Worm (Caenorhabditis elegans): ENCODE data around the gene F40A3.6.
A peak's percentile ranks its signal among the peaks of the same experiment; 100 is the strongest.

The F40A3.6 gene

DNA sequence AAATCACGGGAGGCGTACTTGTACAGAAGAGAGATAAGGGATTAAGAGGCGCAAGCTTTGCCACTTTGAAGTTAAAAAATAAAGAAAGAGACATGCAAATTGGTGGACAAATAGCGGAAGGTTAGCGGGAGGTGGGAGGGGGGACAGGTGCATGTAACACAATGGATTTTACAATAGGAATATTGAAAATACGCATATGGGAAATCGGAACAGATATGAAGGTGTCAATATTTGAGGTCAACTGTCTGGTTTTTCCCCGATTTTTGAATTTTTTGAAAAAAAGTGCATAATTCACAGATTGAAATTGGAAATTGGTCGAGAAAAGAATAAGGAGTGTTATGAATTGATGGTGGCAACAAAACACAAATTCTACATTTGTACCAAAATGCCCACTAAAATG is 31.9 kb downstream of the F40A3.6 start, which contains the start of gene C37C3.17:
Gene C37C3.17 (minus strand): TSS at position 101 of the 400 bp plus-strand sequence.
- no peak for TF ChIP-seq gmeb-1 (tag; optimal IDR thresholded peaks at IDR 0.05)
- no peak for TF ChIP-seq ceh-82 (tag; optimal IDR thresholded peaks at IDR 0.05)
- TF ChIP-seq nhr-21 (tag; optimal IDR thresholded peaks at IDR 0.05), result no peak
- TF ChIP-seq nhr-12 (tag; optimal IDR thresholded peaks at IDR 0.05), result no peak
- no peak for TF ChIP-seq mbf-1 (tag; optimal IDR thresholded peaks at IDR 0.05)
- no peak for TF ChIP-seq egl-27 (tag; optimal IDR thresholded peaks at IDR 0.05)
- no peak for TF ChIP-seq unc-55 (GFP tag; optimal IDR thresholded peaks at IDR 0.05)
- no peak for TF ChIP-seq lin-39 (tag; optimal IDR thresholded peaks at IDR 0.05)
- no peak for TF ChIP-seq nhr-77 (tag; optimal IDR thresholded peaks at IDR 0.05)
- no peak for TF ChIP-seq aly-2 (tag; optimal IDR thresholded peaks at IDR 0.05)
- no peak for TF ChIP-seq ztf-4 (tag; optimal IDR thresholded peaks at IDR 0.05)
- TF ChIP-seq unc-62 (GFP tag; optimal IDR thresholded peaks at IDR 0.05), result no peak
- no peak for TF ChIP-seq skn-1 (tag; optimal IDR thresholded peaks at IDR 0.05)
- no peak for TF ChIP-seq ZK546.5 (tag; optimal IDR thresholded peaks at IDR 0.05)
- TF ChIP-seq sem-4 (tag; optimal IDR thresholded peaks at IDR 0.05), result no peak
- no peak for TF ChIP-seq sma-3 (GFP tag; optimal IDR thresholded peaks at IDR 0.05)
- TF ChIP-seq ztf-1 (GFP tag; conservative IDR thresholded peaks at IDR 0.05), result no peak

DNA sequence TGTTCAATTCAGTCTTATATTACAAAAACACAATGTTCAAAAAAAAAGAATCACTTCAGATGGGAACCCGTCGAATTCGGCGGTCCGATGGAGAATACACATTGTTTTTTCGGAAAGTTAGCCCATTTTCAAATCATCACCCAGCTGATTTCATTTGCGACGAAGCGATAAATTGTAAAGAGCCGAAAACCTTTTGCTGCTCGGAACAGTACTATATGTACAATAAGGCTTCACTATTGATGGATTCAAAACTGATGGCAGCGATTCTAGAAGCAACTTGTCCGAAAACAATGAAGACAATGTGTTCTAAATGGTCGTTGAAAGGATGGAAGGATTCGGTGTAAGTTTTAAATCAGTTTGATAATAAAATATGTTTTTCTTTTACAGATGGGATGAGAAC is 35.7 kb downstream of the F40A3.6 start, which contains the start of gene C37C3.1:
Gene C37C3.1 (plus strand): TSS at position 33 of the 400 bp plus-strand sequence.
- TF ChIP-seq unc-39 (tag; optimal IDR thresholded peaks at IDR 0.05) (no peak), nhr-25 (tag; optimal IDR thresholded peaks at IDR 0.05) (peak; percentile 3), elt-3 (tag; optimal IDR thresholded peaks at IDR 0.05) (no peak), unc-62 (GFP tag; optimal IDR thresholded peaks at IDR 0.05) (no peak), skn-1 (tag; optimal IDR thresholded peaks at IDR 0.05) (no peak), sma-3 (GFP tag; optimal IDR thresholded peaks at IDR 0.05) (peak; percentile 37), blmp-1 (tag; optimal IDR thresholded peaks at IDR 0.05; ENCODE audit: insufficient read depth) (no peak), nhr-21 (tag; optimal IDR thresholded peaks at IDR 0.05) (peak; percentile 40), ama-1 (optimal IDR thresholded peaks at IDR 0.05) (peak; percentile 8), ztf-1 (GFP tag; conservative IDR thresholded peaks at IDR 0.05) (no peak), ztf-11 (tag; optimal IDR thresholded peaks at IDR 0.05) (no peak), sma-9 (GFP tag; optimal IDR thresholded peaks at IDR 0.05) (peak; percentile 5), sma-9 (tag; optimal IDR thresholded peaks at IDR 0.05) (no peak), fos-1 (tag; optimal IDR thresholded peaks at IDR 0.05) (no peak), crh-2 (tag; optimal IDR thresholded peaks at IDR 0.05) (peak; percentile 23), nhr-237 (tag; optimal IDR thresholded peaks at IDR 0.05) (no peak), nhr-77 (tag; optimal IDR thresholded peaks at IDR 0.05) (no peak), F13H6.1 (tag; optimal IDR thresholded peaks at IDR 0.05) (no peak)

DNA sequence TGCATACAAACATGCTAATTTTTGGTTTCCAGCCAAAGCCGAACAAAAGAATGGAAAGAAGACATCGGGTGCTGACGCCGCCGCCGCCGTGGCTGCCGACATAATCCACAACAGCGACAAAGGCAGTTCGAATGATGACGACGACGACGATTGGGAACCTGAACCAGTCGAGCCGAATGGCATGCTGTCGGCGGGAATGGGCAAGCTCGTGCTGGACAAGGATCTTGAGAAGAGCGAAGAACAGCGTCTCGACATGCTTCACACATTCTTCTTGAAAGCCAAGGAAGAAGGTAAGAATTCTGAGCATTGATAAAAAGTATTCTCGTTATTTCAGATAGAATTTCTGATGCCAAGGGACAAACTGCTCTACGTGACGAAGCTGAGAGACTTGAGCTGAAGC is 37.0 kb downstream of the F40A3.6 start:
- TF ChIP-seq sem-4 (tag; optimal IDR thresholded peaks at IDR 0.05) (no peak), ama-1 (optimal IDR thresholded peaks at IDR 0.05) (no peak), lin-39 (tag; optimal IDR thresholded peaks at IDR 0.05) (no peak), lsy-2 (tag; optimal IDR thresholded peaks at IDR 0.05) (no peak)

DNA sequence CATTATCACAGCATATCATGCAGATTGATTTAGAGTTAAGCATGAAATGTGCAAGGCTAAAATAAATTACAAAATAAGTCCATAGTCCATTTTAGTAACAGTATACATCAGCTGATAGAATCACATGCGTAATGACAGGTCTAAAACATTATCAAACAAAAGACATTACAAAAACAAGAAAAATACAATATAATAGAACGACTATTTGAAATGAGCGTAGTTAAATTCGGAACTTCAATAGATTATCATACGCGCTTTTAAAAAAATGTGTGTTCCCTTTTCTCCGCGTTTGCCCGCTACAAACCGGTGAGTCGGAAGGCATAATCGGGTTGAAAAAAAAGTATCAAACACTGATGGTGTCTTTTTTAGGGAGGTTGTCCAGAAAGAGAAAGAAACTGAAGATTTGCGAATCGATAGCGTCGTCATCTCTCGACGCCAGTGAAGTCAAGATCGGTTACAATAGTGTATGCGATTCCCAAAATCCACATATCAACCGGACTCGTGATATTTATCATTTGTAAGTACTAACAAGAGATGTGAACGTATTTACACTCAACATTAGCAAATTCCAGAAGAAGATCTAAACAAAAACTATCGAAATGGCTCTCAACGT is 38.2 kb downstream of the F40A3.6 start, which contains the start of gene C37C3.2:
Gene C37C3.2 (plus strand): TSS at position 563 of the 613 bp plus-strand sequence.
- TF ChIP-seq crh-2 (tag; optimal IDR thresholded peaks at IDR 0.05), result no peak
- peak; percentile 37 for TF ChIP-seq Y55F3AM.14 (GFP tag; optimal IDR thresholded peaks at IDR 0.05)
- TF ChIP-seq ama-1 (optimal IDR thresholded peaks at IDR 0.05), result peak; percentile 5
- no peak for TF ChIP-seq zag-1 (tag; optimal IDR thresholded peaks at IDR 0.05)
- TF ChIP-seq nhr-23 (tag; optimal IDR thresholded peaks at IDR 0.05), result no peak

ce11 chrV:7854603-7855002 is 39.1 kb downstream of the F40A3.6 start, which contains the start of the genes C37C3.9 and C37C3.18:
Gene C37C3.9, minus strand, starts transcription at chrV:7854700.
Gene C37C3.18, plus strand, starts transcription at chrV:7854993.
- TF ChIP-seq dmd-4 (tag; optimal IDR thresholded peaks at IDR 0.05) (no peak), nhr-129 (tag; optimal IDR thresholded peaks at IDR 0.05) (peak; percentile 92), lin-11 (tag; optimal IDR thresholded peaks at IDR 0.05) (peak; percentile 95), C34F6.9 (tag; optimal IDR thresholded peaks at IDR 0.05) (peak; percentile 86), nhr-6 (tag; optimal IDR thresholded peaks at IDR 0.05) (peak; percentile 56), fos-1 (tag; optimal IDR thresholded peaks at IDR 0.05) (peak; percentile 85), sem-4 (tag; optimal IDR thresholded peaks at IDR 0.05) (peak; percentile 45), F13H6.1 (tag; optimal IDR thresholded peaks at IDR 0.05) (peak; percentile 79), nhr-11 (tag; optimal IDR thresholded peaks at IDR 0.05) (no peak), crh-2 (tag; optimal IDR thresholded peaks at IDR 0.05) (peak; percentile 99), ztf-1 (GFP tag; conservative IDR thresholded peaks at IDR 0.05) (no peak), nhr-23 (tag; optimal IDR thresholded peaks at IDR 0.05) (no peak), ama-1 (optimal IDR thresholded peaks at IDR 0.05) (peak; percentile 29), skn-1 (tag; optimal IDR thresholded peaks at IDR 0.05) (peak; percentile 80), sma-3 (GFP tag; optimal IDR thresholded peaks at IDR 0.05) (peak; percentile 63), snpc-4 (tag; optimal IDR thresholded peaks at IDR 0.05) (peak; percentile 88), lsy-2 (tag; optimal IDR thresholded peaks at IDR 0.05) (peak; percentile 0 to 83), nhr-25 (tag; optimal IDR thresholded peaks at IDR 0.05) (peak; percentile 59), sma-9 (GFP tag; optimal IDR thresholded peaks at IDR 0.05) (peak; percentile 90), sma-9 (tag; optimal IDR thresholded peaks at IDR 0.05) (no peak), lin-13 (GFP tag; optimal IDR thresholded peaks at IDR 0.05) (peak; percentile 66), nhr-21 (tag; optimal IDR thresholded peaks at IDR 0.05) (peak; percentile 79), mdl-1 (tag; optimal IDR thresholded peaks at IDR 0.05) (peak in 1 of 2 experiments; percentile 58), egl-27 (tag; optimal IDR thresholded peaks at IDR 0.05) (peak; percentile 71), nhr-10 (tag; optimal IDR thresholded peaks at IDR 0.05) (no peak), unc-55 (GFP tag; optimal IDR thresholded peaks at IDR 0.05) (peak; percentile 81)

Measured in whole organism, L2 larva.